Worm (Caenorhabditis elegans) whole organism, L1 larva: ENCODE results near the gene F07E5.12.
A peak's percentile ranks its signal among the peaks of the same experiment; 100 is the strongest.
"Not testable (repeated sequence)": the region's sequence is repeated elsewhere in the genome, so short reads cannot be mapped to it uniquely, and the experiment has no call there.

Experiments used
- C04F5.9 ChIP-seq: sonication (generic microtip); optimal IDR thresholded peaks from 2 replicates; lab custom pipeline; 2016; ENCODE audit warnings: missing genetic modification characterization, missing compliant biosample characterization
- C16A3.4 ChIP-seq: fragments of 150-350 bp; optimal IDR thresholded peaks from 2 replicates; lab custom pipeline; 2014; ENCODE audit warnings: missing biosample characterization, missing genetic modification characterization
- F16B12.6 ChIP-seq: fragments of 150-350 bp; optimal IDR thresholded peaks from 2 replicates; lab custom pipeline; 2014; ENCODE audit warnings: missing biosample characterization, missing genetic modification characterization
- aha-1 ChIP-seq: fragments of 150-350 bp; optimal IDR thresholded peaks from 2 replicates; lab custom pipeline; 2014; ENCODE audit warnings: missing biosample characterization, missing genetic modification characterization
- ama-1 ChIP-seq: fragments of 150-350 bp; optimal IDR thresholded peaks from 2 replicates; lab custom pipeline; 2014
- blmp-1 ChIP-seq: fragments of 150-350 bp; optimal IDR thresholded peaks from 2 replicates; lab custom pipeline; 2014; ENCODE audit warnings: missing biosample characterization, missing genetic modification characterization
- ceh-90 ChIP-seq: sonication (generic microtip); optimal IDR thresholded peaks from 2 replicates; lab custom pipeline; 2016; ENCODE audit warnings: missing genetic modification characterization, missing compliant biosample characterization
- dpl-1 ChIP-seq, 3 experiments: fragments of 150-350 bp in 2 of 3; sonication (generic microtip) in 1 of 3; optimal IDR thresholded peaks; 2 replicates each; lab custom pipeline; 2014 to 2017; ENCODE audit warnings: missing biosample characterization in 3 of 3, missing genetic modification characterization in 3 of 3, missing genetic modification reagents in 3 of 3
- dsc-1 ChIP-seq: sonication (generic microtip); optimal IDR thresholded peaks from 2 replicates; lab custom pipeline; 2016; ENCODE audit warnings: mild to moderate bottlenecking, missing genetic modification characterization, missing compliant biosample characterization
- efl-1 ChIP-seq, 4 experiments: fragments of 150-350 bp; optimal IDR thresholded peaks in 3 of 4; peaks in 1 of 4; 1 replicate in 1 of 4; 2 replicates in 3 of 4; lab custom pipeline; 2014; ENCODE audit warnings: missing biosample characterization in 2 of 4, missing genetic modification characterization in 2 of 4, missing genetic modification reagents in 2 of 4
- elt-2 ChIP-seq: sonication (generic microtip); optimal IDR thresholded peaks from 2 replicates; lab custom pipeline; 2016; ENCODE audit warnings: missing genetic modification characterization, mild to moderate bottlenecking, inconsistent platforms, missing compliant biosample characterization, missing genetic modification reagents
- elt-3 ChIP-seq, 6 experiments: fragments of 150-350 bp in 1 of 6; sonication (generic microtip); optimal IDR thresholded peaks; 2 replicates each; lab custom pipeline; 2017 to 2018; ENCODE audit warnings: missing biosample characterization in 6 of 6, missing genetic modification characterization in 6 of 6, inconsistent platforms in 1 of 6
- ets-5 ChIP-seq: fragments of 200-800 bp; sonication (Bioruptor generic); IDR thresholded peaks from 2 replicates; pipeline ENCODE4 v1.3.6; 2022; ENCODE audit warnings: missing genetic modification characterization, missing compliant biosample characterization
- fkh-10 ChIP-seq: sonication (generic microtip); optimal IDR thresholded peaks from 2 replicates; lab custom pipeline; 2017; ENCODE audit warnings: missing biosample characterization, missing genetic modification reagents, missing genetic modification characterization
- fkh-8 ChIP-seq: sonication (generic microtip); optimal IDR thresholded peaks from 2 replicates; lab custom pipeline; 2016; ENCODE audit warnings: mild to moderate bottlenecking, missing genetic modification characterization, missing compliant biosample characterization
- fos-1 ChIP-seq: fragments of 150-350 bp; optimal IDR thresholded peaks from 2 replicates; lab custom pipeline; 2014; ENCODE audit warnings: missing biosample characterization, missing genetic modification characterization
- grh-1 ChIP-seq: fragments of 200-800 bp; sonication (Bioruptor generic); IDR thresholded peaks from 2 replicates; pipeline ENCODE4 v1.3.6; 2022; ENCODE audit warnings: missing genetic modification reagents, missing genetic modification characterization, missing compliant biosample characterization
- hlh-17 ChIP-seq: fragments of 200-800 bp; sonication (Bioruptor generic); optimal IDR thresholded peaks from 2 replicates; lab custom pipeline; 2018; ENCODE audit warnings: missing genetic modification characterization, mild to moderate bottlenecking, missing compliant biosample characterization, moderate library complexity, borderline replicate concordance
- lin-14 ChIP-seq: fragments of 200-800 bp; sonication (Bioruptor generic); optimal IDR thresholded peaks from 2 replicates; lab custom pipeline; 2018; ENCODE audit warnings: mild to moderate bottlenecking, missing genetic modification characterization, moderate library complexity, missing compliant biosample characterization
- lin-15B ChIP-seq: fragments of 150-350 bp; sonication (generic microtip); optimal IDR thresholded peaks from 3 replicates; lab custom pipeline; 2014; ENCODE audit warnings: missing biosample characterization, missing genetic modification characterization
- lin-39 ChIP-seq: fragments of 150-350 bp; optimal IDR thresholded peaks from 2 replicates; lab custom pipeline; 2014; ENCODE audit warnings: missing biosample characterization, missing genetic modification reagents, missing genetic modification characterization
- lir-3 ChIP-seq: sonication (generic microtip); optimal IDR thresholded peaks from 2 replicates; lab custom pipeline; 2016; ENCODE audit warnings: mild to moderate bottlenecking, missing genetic modification characterization, moderate library complexity, missing compliant biosample characterization; ENCODE audit not compliant: poor library complexity
- mdl-1 ChIP-seq, 2 experiments: fragments of 150-350 bp; optimal IDR thresholded peaks; 2 replicates each; lab custom pipeline; 2014 to 2017; ENCODE audit warnings: missing biosample characterization in 2 of 2, missing genetic modification characterization in 2 of 2, inconsistent platforms in 1 of 2
- mef-2 ChIP-seq: fragments of 150-350 bp; optimal IDR thresholded peaks from 2 replicates; lab custom pipeline; 2014; ENCODE audit warnings: missing biosample characterization, missing genetic modification characterization
- mep-1 ChIP-seq: fragments of 150-350 bp; optimal IDR thresholded peaks from 2 replicates; lab custom pipeline; 2014; ENCODE audit warnings: missing biosample characterization, missing genetic modification characterization
- nhr-11 ChIP-seq: fragments of 150-350 bp; optimal IDR thresholded peaks from 2 replicates; lab custom pipeline; 2014; ENCODE audit warnings: missing biosample characterization, missing genetic modification characterization
- nhr-12 ChIP-seq: sonication (generic microtip); optimal IDR thresholded peaks from 2 replicates; lab custom pipeline; 2017; ENCODE audit warnings: missing biosample characterization, missing genetic modification characterization
- nhr-19 ChIP-seq: fragments of 200-800 bp; sonication (Bioruptor generic); conservative IDR thresholded peaks from 2 replicates; pipeline ENCODE4 v1.3.6; 2022; ENCODE audit warnings: missing genetic modification characterization, missing compliant biosample characterization
- nhr-20 ChIP-seq: sonication (generic microtip); optimal IDR thresholded peaks from 2 replicates; lab custom pipeline; 2016; ENCODE audit warnings: mild to moderate bottlenecking, missing genetic modification characterization, missing compliant biosample characterization
- nhr-76 ChIP-seq: sonication (generic microtip); optimal IDR thresholded peaks from 2 replicates; lab custom pipeline; 2017; ENCODE audit warnings: missing biosample characterization, missing genetic modification characterization
- pag-3 ChIP-seq: sonication (generic microtip); optimal IDR thresholded peaks from 2 replicates; lab custom pipeline; 2017; ENCODE audit warnings: missing genetic modification characterization, mild to moderate bottlenecking, missing compliant biosample characterization, antibody characterized with exemption, borderline replicate concordance; ENCODE audit not compliant: insufficient read depth
- pqm-1 ChIP-seq: sonication (generic microtip); optimal IDR thresholded peaks from 3 replicates; lab custom pipeline; 2017; ENCODE audit warnings: missing biosample characterization, missing genetic modification characterization
- rnt-1 ChIP-seq: sonication (generic microtip); optimal IDR thresholded peaks from 2 replicates; lab custom pipeline; 2016; ENCODE audit warnings: mild to moderate bottlenecking, missing genetic modification characterization, moderate library complexity, missing compliant biosample characterization
- skn-1 ChIP-seq: fragments of 150-350 bp; optimal IDR thresholded peaks from 2 replicates; lab custom pipeline; 2014; ENCODE audit warnings: missing biosample characterization, missing genetic modification characterization
- snpc-4 ChIP-seq: fragments of 150-350 bp; optimal IDR thresholded peaks from 2 replicates; lab custom pipeline; 2014; ENCODE audit warnings: missing biosample characterization, missing genetic modification characterization
- snu-23 ChIP-seq: sonication (generic microtip); optimal IDR thresholded peaks from 2 replicates; lab custom pipeline; 2016; ENCODE audit warnings: missing genetic modification characterization, missing compliant biosample characterization
- sup-37 ChIP-seq: fragments of 200-800 bp; sonication (Bioruptor generic); optimal IDR thresholded peaks from 2 replicates; lab custom pipeline; 2018; ENCODE audit warnings: mild to moderate bottlenecking, missing genetic modification characterization, missing compliant biosample characterization
- swsn-7 ChIP-seq: sonication (generic microtip); optimal IDR thresholded peaks from 2 replicates; lab custom pipeline; 2016; ENCODE audit warnings: missing genetic modification characterization, missing compliant biosample characterization
- tlp-1 ChIP-seq: fragments of 150-350 bp; optimal IDR thresholded peaks from 2 replicates; lab custom pipeline; 2014; ENCODE audit warnings: missing biosample characterization, missing genetic modification characterization
- unc-130 ChIP-seq: fragments of 150-350 bp; optimal IDR thresholded peaks from 2 replicates; lab custom pipeline; 2017; ENCODE audit warnings: missing biosample characterization, missing genetic modification characterization, inconsistent platforms
- unc-86 ChIP-seq: sonication (generic microtip); optimal IDR thresholded peaks from 2 replicates; lab custom pipeline; 2016; ENCODE audit warnings: missing genetic modification characterization, missing compliant biosample characterization
- xbp-1 ChIP-seq: sonication (generic microtip); optimal IDR thresholded peaks from 2 replicates; lab custom pipeline; 2016; ENCODE audit warnings: missing genetic modification characterization, missing compliant biosample characterization
- ztf-11 ChIP-seq, 2 experiments: sonication (generic microtip); optimal IDR thresholded peaks; 2 replicates each; lab custom pipeline; 2016 to 2017; ENCODE audit warnings: missing genetic modification characterization in 2 of 2, missing biosample characterization in 1 of 2, missing compliant biosample characterization in 1 of 2
- ztf-4 ChIP-seq: fragments of 150-350 bp; optimal IDR thresholded peaks from 2 replicates; lab custom pipeline; 2014; ENCODE audit warnings: missing biosample characterization, missing genetic modification characterization

The F07E5.12 gene

DNA sequence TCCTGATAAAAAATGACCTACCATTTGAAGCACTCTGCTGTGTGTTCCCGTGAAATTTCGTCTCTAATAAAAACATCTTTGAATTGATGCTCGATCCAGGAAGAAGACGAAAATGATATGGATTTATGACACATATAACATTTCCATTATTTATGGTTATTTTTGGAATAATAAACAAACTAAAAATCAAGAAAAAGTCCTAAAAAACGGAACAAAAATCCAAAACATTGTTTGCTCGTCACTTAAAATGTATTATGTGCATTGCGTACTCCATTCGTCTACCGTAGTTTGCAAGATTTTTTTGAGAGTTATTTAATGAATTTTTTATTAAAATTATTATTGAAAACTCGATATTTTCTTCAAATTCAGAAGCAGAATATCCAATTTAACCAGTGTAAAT lies 25.3 kb upstream of the F07E5.12 start, which contains the start of gene bath-20:
Gene bath-20 (minus strand): TSS at position 101 of the 400 bp plus-strand sequence.
- no peak for TF ChIP-seq ama-1
- TF ChIP-seq nhr-20 (tag; lab: Kevin White, UChicago): no peak
- no peak for TF ChIP-seq fos-1
- no peak for TF ChIP-seq efl-1 (optimal IDR thresholded peaks at IDR 0.05; lab: Kevin White, UChicago)
- TF ChIP-seq efl-1 (GFP tag; optimal IDR thresholded peaks at IDR 0.05 in 1 of 2; lab: Kevin White, UChicago): peak in 1 of 2 experiments; percentile 41
- TF ChIP-seq swsn-7: no peak
- no peak for TF ChIP-seq pqm-1 (tag; lab: Kevin White, UChicago)

DNA sequence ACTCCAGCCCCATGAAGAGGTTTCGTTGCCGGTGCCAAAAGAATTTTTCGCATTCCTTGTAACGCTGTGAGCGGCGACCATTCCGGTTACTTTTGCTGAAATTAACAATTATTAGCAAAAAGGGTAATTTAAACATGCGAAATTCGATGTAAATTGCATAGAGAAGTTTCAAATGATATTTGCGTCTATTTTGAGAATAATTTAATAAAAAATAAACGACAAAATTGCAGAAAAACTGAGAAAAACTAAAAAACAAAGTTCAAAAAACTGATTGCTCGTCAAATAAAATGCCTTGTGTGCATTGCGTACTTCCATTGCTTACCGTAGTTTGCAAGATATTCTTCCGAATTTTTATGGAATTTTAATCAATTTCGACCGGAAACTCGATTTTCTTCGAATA lies 22.3 kb upstream of the F07E5.12 start, which contains the start of gene bath-24:
Gene bath-24 (minus strand): TSS at position 101 of the 400 bp plus-strand sequence.
- TF ChIP-seq grh-1 (GFP tag; lab: Robert Waterston, UW) (no peak), ztf-4 (tag; lab: Kevin White, UChicago) (no peak), fkh-10 (GFP tag; lab: Kevin White, UChicago) (no peak), rnt-1 (tag; lab: Kevin White, UChicago) (no peak), lir-3 (no peak), lin-14 (GFP tag; lab: Kevin White, UChicago) (no peak), tlp-1 (tag; lab: Kevin White, UChicago) (no peak), aha-1 (tag; lab: Kevin White, UChicago) (no peak), hlh-17 (no peak), nhr-76 (tag; lab: Kevin White, UChicago) (no peak), C04F5.9 (tag; lab: Kevin White, UChicago) (no peak), lin-15B (tag; lab: Kevin White, UChicago) (no peak), dpl-1 (GFP tag; optimal IDR thresholded peaks at IDR 0.05; lab: Kevin White, UChicago) (no peak), elt-3 (tag; optimal IDR thresholded peaks at IDR 0.05; lab: Kevin White, UChicago) (no peak), pqm-1 (tag; lab: Kevin White, UChicago) (no peak), ama-1 (no peak), snu-23 (GFP tag; lab: Kevin White, UChicago) (no peak), unc-86 (tag; lab: Kevin White, UChicago) (no peak)

DNA sequence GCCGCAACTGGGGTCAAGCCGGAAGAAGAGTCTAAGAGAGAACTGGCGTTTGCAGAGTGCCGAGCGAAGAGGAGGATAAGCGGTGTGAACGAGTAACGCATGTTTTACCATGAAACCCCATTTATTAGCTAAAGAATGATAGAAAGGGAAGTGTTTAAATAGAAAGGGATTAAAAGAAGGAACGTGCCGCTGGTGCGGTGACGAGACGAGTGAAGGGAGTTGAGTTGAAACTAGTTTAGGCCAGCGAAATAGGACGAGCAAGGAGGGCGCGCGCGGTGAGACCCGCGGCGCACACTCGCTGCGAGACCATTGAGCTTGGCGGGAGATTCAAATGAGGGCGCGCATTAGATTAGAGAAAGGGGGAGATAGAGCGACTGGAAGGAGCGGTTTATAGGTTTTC lies 21.2 kb upstream of the F07E5.12 start, which contains the start of gene math-1:
Gene math-1 (minus strand): TSS at position 101 of the 400 bp plus-strand sequence.
- TF ChIP-seq snpc-4, fkh-8, dsc-1 (tag; lab: Kevin White, UChicago): not testable (repeated sequence)

DNA sequence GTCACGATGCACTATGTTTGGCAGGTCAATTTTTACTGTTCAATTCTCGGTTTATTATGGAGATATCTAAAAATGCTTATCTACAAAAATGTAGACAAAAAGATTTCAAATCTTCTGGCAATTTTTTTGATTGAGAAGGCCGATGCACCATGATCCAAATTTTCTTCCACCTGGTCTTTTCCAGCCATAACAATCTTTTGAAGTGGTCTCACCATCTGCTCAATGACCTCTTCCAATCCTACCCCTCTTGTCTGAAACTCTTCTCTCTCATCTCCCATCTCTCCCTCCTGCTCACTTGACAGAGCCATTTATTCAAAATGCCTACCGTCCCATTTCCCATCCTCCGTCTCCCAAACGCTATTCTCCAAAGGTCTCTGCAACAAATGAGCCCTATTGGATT lies 16.4 kb upstream of the F07E5.12 start, which contains the start of gene fbxb-35:
Gene fbxb-35 (plus strand): TSS at position 301 of the 400 bp plus-strand sequence.
- TF ChIP-seq efl-1 (optimal IDR thresholded peaks at IDR 0.05; lab: Kevin White, UChicago) (no peak), efl-1 (GFP tag; optimal IDR thresholded peaks at IDR 0.05 in 1 of 2; lab: Kevin White, UChicago) (peak in 1 of 2 experiments; percentile 77), nhr-12 (no peak)

DNA sequence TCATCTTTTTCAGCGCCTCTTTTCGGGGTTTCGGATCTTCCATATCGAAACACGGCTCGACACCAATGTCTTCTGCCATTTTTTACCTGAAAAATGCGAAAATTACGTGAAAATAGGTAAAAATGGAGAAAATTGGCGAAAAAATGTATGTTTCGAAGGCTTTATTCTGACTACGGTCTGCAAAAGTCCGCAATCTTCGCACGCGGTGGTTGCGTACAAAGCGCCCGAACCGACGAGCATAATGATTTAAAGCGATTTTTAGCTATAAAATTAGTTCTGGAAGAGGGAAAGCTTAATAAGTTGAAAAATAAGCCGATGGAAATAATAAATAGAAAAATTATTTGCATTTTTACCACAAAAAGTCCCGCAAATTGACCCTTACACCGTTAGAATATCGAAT lies 8.8 kb upstream of the F07E5.12 start, which contains the start of gene F07E5.5:
Gene F07E5.5 (minus strand): TSS at position 86 of the 400 bp plus-strand sequence.
- TF ChIP-seq xbp-1 (tag; lab: Kevin White, UChicago) (peak; percentile 45), C16A3.4 (tag; lab: Kevin White, UChicago) (peak; percentile 46), mdl-1 (tag; optimal IDR thresholded peaks at IDR 0.05; lab: Kevin White, UChicago) (peak in 1 of 2 experiments; percentile 14), ets-5 (no peak), blmp-1 (tag; lab: Kevin White, UChicago) (peak; percentile 13), ztf-11 (tag; optimal IDR thresholded peaks at IDR 0.05; lab: Kevin White, UChicago) (no peak), ceh-90 (tag; lab: Kevin White, UChicago) (no peak), nhr-11 (tag; lab: Kevin White, UChicago) (peak; percentile 14), skn-1 (tag; lab: Kevin White, UChicago) (peak; percentile 55), swsn-7 (peak; percentile 51), snpc-4 (tag; lab: Kevin White, UChicago) (peak; percentile 23), mef-2 (tag; lab: Kevin White, UChicago) (no peak), efl-1 (optimal IDR thresholded peaks at IDR 0.05; lab: Kevin White, UChicago) (peak; percentile 75 to 78), efl-1 (GFP tag; optimal IDR thresholded peaks at IDR 0.05 in 1 of 2; lab: Kevin White, UChicago) (peak; percentile 75 to 97), nhr-19 (peak; percentile 49), unc-130 (peak; percentile 79), lin-15B (tag; lab: Kevin White, UChicago) (peak; percentile 41), lin-39 (tag; lab: Kevin White, UChicago) (peak; percentile 5), fkh-8 (tag; lab: Kevin White, UChicago) (peak; percentile 43), mep-1 (tag; lab: Kevin White, UChicago) (peak; percentile 77), F16B12.6 (peak; percentile 91), sup-37 (GFP tag; lab: Kevin White, UChicago) (no peak), elt-2 (tag; lab: Kevin White, UChicago) (peak; percentile 28), pag-3 (tag; lab: Kevin White, UChicago) (no peak)
